Fruit fly (Drosophila melanogaster): ENCODE measurements around the gene omd.

dm6 chr3R:13683624-13684568 lies 3.1 kb downstream of the omd start, which contains the start of gene flfl:
- TF ChIP-seq Hr39 (GFP tag; optimal IDR thresholded peaks at IDR 0.05) (no peak), Lpt (GFP tag; optimal IDR thresholded peaks at IDR 0.05) (no peak), spab (GFP tag; optimal IDR thresholded peaks at IDR 0.05) (no peak), pdm3 (GFP tag; optimal IDR thresholded peaks at IDR 0.05) (no peak), OdsH (GFP tag; optimal IDR thresholded peaks at IDR 0.05) (no peak), Hr4 (GFP tag; optimal IDR thresholded peaks at IDR 0.05) (no peak), CG7368 (GFP tag; optimal IDR thresholded peaks at IDR 0.05) (no peak)

All from whole organism, prepupa.